Fruit fly (Drosophila melanogaster) Kc167 (cell line): ENCODE results near the gene CG11286.

Experiments
- Myc ChIP-seq: fragments of >200 bp; optimal IDR thresholded peaks from 2 replicates; lab custom pipeline; 2017; ENCODE audit warnings: missing external identifiers
- h ChIP-seq: fragments of >200 bp; optimal IDR thresholded peaks from 3 replicates; lab custom pipeline; 2018; ENCODE audit warnings: missing external identifiers
- psq ChIP-seq: fragments of >200 bp; optimal IDR thresholded peaks from 2 replicates; lab custom pipeline; 2017; ENCODE audit warnings: missing external identifiers

dm6 chr3R:7771656-7772055 lies at the start of gene CG11286:
- TF ChIP-seq Myc (lab: Kevin White, UChicago) (no peak), psq (lab: Kevin White, UChicago) (no peak), h (lab: Kevin White, UChicago) (no peak)
